Worm (Caenorhabditis elegans) whole organism, late embryonic: Measurements from ENCODE around the gene F19B10.5.

Experiments
- pax-1 ChIP-seq: fragments of 150-350 bp; optimal IDR thresholded peaks from 2 replicates; lab custom pipeline; 2014; ENCODE audit warnings: missing biosample characterization, missing genetic modification characterization
- zip-5 ChIP-seq: sonication (generic microtip); optimal IDR thresholded peaks from 2 replicates; lab custom pipeline; 2016; ENCODE audit warnings: missing genetic modification characterization, missing compliant biosample characterization

F19B10.5 gene

ce11 chrII:3705320-3705719 lies 49.8 kb downstream of the F19B10.5 start, which contains the start of gene srx-108 (continued):
- TF ChIP-seq pax-1 (no peak), zip-5 (tag; lab: Kevin White, UChicago) (no peak)
